Worm (Caenorhabditis elegans): ENCODE results near the gene Y37E11AM.2.

- no peak for TF ChIP-seq lsy-12 (tag; optimal IDR thresholded peaks at IDR 0.05)
- no peak for TF ChIP-seq ama-1 (optimal IDR thresholded peaks at IDR 0.05)
- no peak for TF ChIP-seq pha-4 (tag; optimal IDR thresholded peaks at IDR 0.05)
- TF ChIP-seq egl-5 (tag; optimal IDR thresholded peaks at IDR 0.05), result peak; percentile 57
- no peak for TF ChIP-seq mdl-1 (tag; optimal IDR thresholded peaks at IDR 0.05)
- TF ChIP-seq tbx-2 (tag; optimal IDR thresholded peaks at IDR 0.05), result no peak
- TF ChIP-seq snpc-4 (tag; optimal IDR thresholded peaks at IDR 0.05), result no peak
- TF ChIP-seq R02D3.7 (tag; optimal IDR thresholded peaks at IDR 0.05), result no peak
- TF ChIP-seq nhr-28 (tag; optimal IDR thresholded peaks at IDR 0.05), result no peak
- TF ChIP-seq unc-62 (GFP tag; optimal IDR thresholded peaks at IDR 0.05), result no peak
- no peak for TF ChIP-seq ceh-82 (tag; optimal IDR thresholded peaks at IDR 0.05)
- TF ChIP-seq ZK546.5 (tag; optimal IDR thresholded peaks at IDR 0.05), result no peak
- no peak for TF ChIP-seq egl-27 (tag; optimal IDR thresholded peaks at IDR 0.05)
- no peak for TF ChIP-seq nhr-67 (tag; optimal IDR thresholded peaks at IDR 0.05)
Measured at ce11 chrIV:3694638-3695037, 30.6 kb downstream of the Y37E11AM.2 start, which contains the start of the genes taf-6.2 and Y37E11AL.3.
